Fruit fly (Drosophila melanogaster) S2 (cell line): Measurements from ENCODE around the gene Abd-B.

Source experiments
- CG8478 ChIP-seq: fragments of >200 bp; optimal IDR thresholded peaks from 2 replicates; lab custom pipeline; 2018
- CTCF ChIP-seq, 2 experiments: fragments of >200 bp; optimal IDR thresholded peaks; 2 replicates each; lab custom pipeline; 2018

DNA sequence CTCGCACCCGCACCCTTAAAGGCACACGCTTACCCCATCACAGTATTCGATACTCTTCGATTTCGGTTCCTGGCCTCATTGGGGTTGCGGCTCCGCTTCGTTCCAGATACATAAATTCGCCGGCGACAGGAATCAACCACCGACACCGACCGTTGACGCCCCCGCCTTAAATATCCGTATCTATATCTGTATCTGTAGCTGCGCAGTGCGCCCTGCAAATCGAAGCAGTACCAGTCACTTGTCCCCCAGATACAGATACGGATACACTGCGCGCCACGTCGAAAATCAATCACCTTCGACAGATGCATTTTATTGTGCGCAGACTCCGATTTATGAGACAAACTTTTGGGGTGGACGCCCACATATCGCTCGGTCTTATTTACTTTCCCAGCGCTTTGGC lies 539 bp upstream of the Abd-B start:
- TF ChIP-seq CTCF (optimal IDR thresholded peaks at IDR 0.05; lab: Kevin White, UChicago) (no peak), CG8478 (lab: Kevin White, UChicago) (no peak)
